Fruit fly (Drosophila melanogaster) whole organism: Measurements from ENCODE around the gene Msp300.

ENCODE experiments used
- CG8478 ChIP-seq: fragments of >200 bp; optimal IDR thresholded peaks from 2 replicates; lab custom pipeline; 2018; ENCODE audit warnings: inconsistent platforms
- Dll ChIP-seq: fragments of >200 bp; optimal IDR thresholded peaks from 2 replicates; lab custom pipeline; 2017
- pan ChIP-seq: fragments of >200 bp; optimal IDR thresholded peaks from 2 replicates; lab custom pipeline; 2017
- psq ChIP-seq: fragments of >200 bp; optimal IDR thresholded peaks from 2 replicates; lab custom pipeline; 2017

- TF ChIP-seq CG8478 (lab: Kevin White, UChicago) (no peak), psq (no peak), Dll (lab: Kevin White, UChicago) (no peak), pan (lab: Kevin White, UChicago) (no peak)
Observed at dm6 chr2L:5054953-5055352, 45.7 kb upstream of the Msp300 start, which contains the start of the genes CG14036 and His3.3A.
